Worm (Caenorhabditis elegans) whole organism, L3 larva: Measurements from ENCODE around the gene clec-5.

Experiments
- R02D3.7 ChIP-seq: fragments of 150-350 bp; optimal IDR thresholded peaks from 2 replicates; lab custom pipeline; 2014; ENCODE audit warnings: missing biosample characterization, missing genetic modification characterization
- ZK546.5 ChIP-seq: sonication (generic microtip); optimal IDR thresholded peaks from 2 replicates; lab custom pipeline; 2017; ENCODE audit warnings: missing biosample characterization, missing genetic modification characterization
- aly-2 ChIP-seq: fragments of 150-350 bp; optimal IDR thresholded peaks from 2 replicates; lab custom pipeline; 2014; ENCODE audit warnings: missing biosample characterization, missing genetic modification characterization
- ama-1 ChIP-seq: fragments of 150-350 bp; optimal IDR thresholded peaks from 2 replicates; lab custom pipeline; 2018
- ceh-28 ChIP-seq: fragments of 150-350 bp; optimal IDR thresholded peaks from 2 replicates; lab custom pipeline; 2014; ENCODE audit warnings: missing biosample characterization, missing genetic modification reagents, missing genetic modification characterization
- ceh-82 ChIP-seq: fragments of 150-350 bp; optimal IDR thresholded peaks from 2 replicates; lab custom pipeline; 2014; ENCODE audit warnings: missing biosample characterization, missing genetic modification characterization
- ceh-9 ChIP-seq: sonication (generic microtip); optimal IDR thresholded peaks from 2 replicates; lab custom pipeline; 2018; ENCODE audit warnings: missing biosample characterization, missing genetic modification characterization
- daf-12 ChIP-seq: fragments of 150-350 bp; optimal IDR thresholded peaks from 2 replicates; lab custom pipeline; 2014; ENCODE audit warnings: missing biosample characterization, missing genetic modification reagents, missing genetic modification characterization
- elt-1 ChIP-seq: fragments of 150-350 bp; optimal IDR thresholded peaks from 2 replicates; lab custom pipeline; 2014; ENCODE audit warnings: missing biosample characterization, missing genetic modification characterization
- elt-2 ChIP-seq: sonication (generic microtip); optimal IDR thresholded peaks from 2 replicates; lab custom pipeline; 2016; ENCODE audit warnings: missing genetic modification reagents, mild to moderate bottlenecking, missing genetic modification characterization, missing compliant biosample characterization
- elt-3 ChIP-seq, 3 experiments: fragments of 150-350 bp in 1 of 3; sonication (generic microtip) in 2 of 3; optimal IDR thresholded peaks; 2 replicates in 2 of 3; 4 replicates in 1 of 3; lab custom pipeline; 2014 to 2017; ENCODE audit warnings: missing biosample characterization in 3 of 3, missing genetic modification characterization in 3 of 3
- fkh-10 ChIP-seq: sonication (generic microtip); optimal IDR thresholded peaks from 2 replicates; lab custom pipeline; 2017; ENCODE audit warnings: missing biosample characterization, missing genetic modification reagents, missing genetic modification characterization
- fkh-2 ChIP-seq: fragments of 150-350 bp; optimal IDR thresholded peaks from 2 replicates; lab custom pipeline; 2014; ENCODE audit warnings: missing biosample characterization, missing genetic modification reagents, missing genetic modification characterization
- fos-1 ChIP-seq: fragments of 150-350 bp; optimal IDR thresholded peaks from 2 replicates; lab custom pipeline; 2014; ENCODE audit warnings: missing biosample characterization, missing genetic modification characterization
- hmg-11 ChIP-seq: sonication (generic microtip); optimal IDR thresholded peaks from 2 replicates; lab custom pipeline; 2016; ENCODE audit warnings: missing genetic modification characterization, missing compliant biosample characterization
- jun-1 ChIP-seq: fragments of 150-350 bp; optimal IDR thresholded peaks from 2 replicates; lab custom pipeline; 2014; ENCODE audit warnings: missing biosample characterization, missing genetic modification reagents, missing genetic modification characterization
- lin-15B ChIP-seq: fragments of 150-350 bp; optimal IDR thresholded peaks from 2 replicates; lab custom pipeline; 2014; ENCODE audit warnings: missing biosample characterization, missing genetic modification characterization
- lin-39 ChIP-seq: fragments of 150-350 bp; optimal IDR thresholded peaks from 2 replicates; lab custom pipeline; 2018; ENCODE audit warnings: missing biosample characterization, missing genetic modification reagents, missing genetic modification characterization
- lsy-12 ChIP-seq: sonication (generic microtip); optimal IDR thresholded peaks from 2 replicates; lab custom pipeline; 2016; ENCODE audit warnings: mild to moderate bottlenecking, missing genetic modification characterization, missing compliant biosample characterization
- mdl-1 ChIP-seq: fragments of 150-350 bp; optimal IDR thresholded peaks from 2 replicates; lab custom pipeline; 2014; ENCODE audit warnings: missing biosample characterization, missing genetic modification characterization
- mml-1 ChIP-seq: fragments of 150-350 bp; sonication (generic microtip); optimal IDR thresholded peaks from 3 replicates; lab custom pipeline; 2014; ENCODE audit warnings: missing biosample characterization, missing genetic modification characterization
- nfya-1 ChIP-seq: sonication (generic microtip); optimal IDR thresholded peaks from 2 replicates; lab custom pipeline; 2017; ENCODE audit warnings: missing genetic modification characterization, mild to moderate bottlenecking, missing compliant biosample characterization, antibody characterized with exemption, moderate library complexity; ENCODE audit not compliant: insufficient read depth
- nhr-11 ChIP-seq: fragments of 150-350 bp; optimal IDR thresholded peaks from 2 replicates; lab custom pipeline; 2014; ENCODE audit warnings: missing biosample characterization, missing genetic modification characterization
- nhr-12 ChIP-seq: fragments of 150-350 bp; optimal IDR thresholded peaks from 2 replicates; lab custom pipeline; 2014; ENCODE audit warnings: missing biosample characterization, missing genetic modification characterization
- nhr-23 ChIP-seq: fragments of 150-350 bp; optimal IDR thresholded peaks from 2 replicates; lab custom pipeline; 2014; ENCODE audit warnings: missing biosample characterization, missing genetic modification reagents, missing genetic modification characterization
- nhr-237 ChIP-seq: fragments of 150-350 bp; optimal IDR thresholded peaks from 2 replicates; lab custom pipeline; 2014; ENCODE audit warnings: missing biosample characterization, missing genetic modification characterization
- nhr-25 ChIP-seq: sonication (generic microtip); optimal IDR thresholded peaks from 2 replicates; lab custom pipeline; 2017; ENCODE audit warnings: missing biosample characterization, missing genetic modification characterization
- nhr-28 ChIP-seq: fragments of 150-350 bp; optimal IDR thresholded peaks from 2 replicates; lab custom pipeline; 2014; ENCODE audit warnings: missing biosample characterization, missing genetic modification characterization
- nhr-43 ChIP-seq: sonication (generic microtip); optimal IDR thresholded peaks from 2 replicates; lab custom pipeline; 2016; ENCODE audit warnings: mild to moderate bottlenecking, missing genetic modification characterization, missing compliant biosample characterization; ENCODE audit not compliant: poor library complexity, severe bottlenecking
- nhr-76 ChIP-seq: fragments of 150-350 bp; sonication (generic microtip); optimal IDR thresholded peaks from 5 replicates; lab custom pipeline; 2014; ENCODE audit warnings: missing biosample characterization, missing genetic modification characterization
- nhr-77 ChIP-seq: fragments of 150-350 bp; optimal IDR thresholded peaks from 2 replicates; lab custom pipeline; 2014; ENCODE audit warnings: missing biosample characterization, missing genetic modification characterization
- pha-4 ChIP-seq: fragments of 150-350 bp; optimal IDR thresholded peaks from 2 replicates; lab custom pipeline; 2014; ENCODE audit warnings: missing biosample characterization, missing genetic modification reagents, missing genetic modification characterization
- pqm-1 ChIP-seq: fragments of 150-350 bp; optimal IDR thresholded peaks from 2 replicates; lab custom pipeline; 2017; ENCODE audit warnings: missing biosample characterization, missing genetic modification characterization, inconsistent platforms
- sea-2 ChIP-seq: fragments of 150-350 bp; sonication (generic microtip); optimal IDR thresholded peaks from 4 replicates; lab custom pipeline; 2014; ENCODE audit warnings: missing biosample characterization, missing genetic modification reagents, missing genetic modification characterization
- skn-1 ChIP-seq: fragments of 150-350 bp; optimal IDR thresholded peaks from 2 replicates; lab custom pipeline; 2014; ENCODE audit warnings: missing biosample characterization, missing genetic modification characterization
- unc-62 ChIP-seq: fragments of 150-350 bp; sonication (generic microtip); optimal IDR thresholded peaks from 4 replicates; lab custom pipeline; 2014; ENCODE audit warnings: missing biosample characterization, missing genetic modification reagents, missing genetic modification characterization
- zag-1 ChIP-seq: fragments of 150-350 bp; optimal IDR thresholded peaks from 2 replicates; lab custom pipeline; 2014; ENCODE audit warnings: missing biosample characterization, missing genetic modification characterization
- ztf-11 ChIP-seq: fragments of 150-350 bp; optimal IDR thresholded peaks from 2 replicates; lab custom pipeline; 2014; ENCODE audit warnings: missing biosample characterization, missing genetic modification characterization
- ztf-4 ChIP-seq: fragments of 150-350 bp; optimal IDR thresholded peaks from 2 replicates; lab custom pipeline; 2014; ENCODE audit warnings: missing biosample characterization, missing genetic modification characterization

The clec-5 gene

DNA sequence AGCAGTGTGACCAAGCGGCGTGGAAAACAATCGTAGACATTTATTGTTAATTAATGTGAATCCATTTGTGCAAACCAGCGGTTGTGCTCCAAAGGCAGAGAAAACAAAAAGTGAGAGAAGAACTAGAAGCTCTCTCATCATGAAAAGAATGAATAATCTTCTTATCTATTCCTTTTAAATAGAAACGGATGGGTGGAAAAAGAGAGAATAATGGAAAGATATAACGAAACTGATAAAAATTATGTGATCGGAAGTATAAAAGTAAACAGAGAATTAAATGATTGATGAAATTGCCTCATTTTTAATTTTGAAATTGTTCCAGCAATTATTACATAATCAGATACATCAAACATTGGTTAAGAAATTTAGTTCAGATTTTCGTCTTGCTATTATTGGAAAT is at the start of gene clec-5:
Gene clec-5 (minus strand): TSS at position 178 of the 400 bp plus-strand sequence.
- peak; percentile 68 for TF ChIP-seq elt-2
- peak; percentile 17 for TF ChIP-seq jun-1 (tag; lab: Kevin White, UChicago)
- TF ChIP-seq ztf-4 (tag; lab: Kevin White, UChicago), result no peak
- TF ChIP-seq pqm-1 (tag; lab: Kevin White, UChicago), result peak; percentile 54
- TF ChIP-seq ceh-82 (tag; lab: Kevin White, UChicago), result no peak
- TF ChIP-seq pha-4, result peak; percentile 48

DNA sequence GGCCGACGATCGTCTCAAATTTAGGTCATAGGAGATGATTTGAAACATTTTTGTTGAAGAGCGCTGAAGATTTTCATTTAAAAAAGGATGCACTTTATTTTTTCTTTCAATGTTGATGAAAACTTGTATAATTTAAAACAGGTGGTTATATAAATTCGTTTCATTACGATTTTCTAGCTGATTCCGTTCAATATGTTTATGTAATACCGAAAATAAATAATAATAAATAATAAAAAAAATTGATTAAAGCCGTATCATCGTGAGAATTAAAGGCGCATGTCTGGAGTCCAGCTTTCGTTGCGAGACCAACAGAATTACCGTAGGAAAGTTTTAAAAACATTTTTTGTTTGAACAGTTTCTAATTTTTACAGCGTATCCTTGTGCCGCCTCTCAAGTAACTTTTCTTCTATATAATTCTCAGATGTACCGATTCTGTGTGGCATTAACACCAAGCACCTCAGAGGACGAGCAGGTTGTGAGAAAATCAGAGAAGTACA is 48.8 kb upstream of the clec-5 start, which contains the start of the genes C26E6.12 and eri-9:
Gene C26E6.12 (minus strand): TSS at position 51 of the 497 bp plus-strand sequence.
Gene eri-9 (plus strand): TSS at position 248 of the 497 bp plus-strand sequence.
- TF ChIP-seq nhr-12 (no peak), lin-39 (tag; lab: Kevin White, UChicago) (no peak), jun-1 (tag; lab: Kevin White, UChicago) (no peak), elt-3 (tag; optimal IDR thresholded peaks at IDR 0.05; lab: Kevin White, UChicago) (no peak), sea-2 (GFP tag; lab: Kevin White, UChicago) (no peak), unc-62 (no peak), nhr-76 (tag; lab: Kevin White, UChicago) (no peak), ama-1 (lab: Kevin White, UChicago) (no peak), elt-1 (tag; lab: Kevin White, UChicago) (no peak), pqm-1 (tag; lab: Kevin White, UChicago) (no peak), ztf-11 (tag; lab: Kevin White, UChicago) (no peak), ceh-9 (no peak), R02D3.7 (tag; lab: Kevin White, UChicago) (no peak), ZK546.5 (tag; lab: Kevin White, UChicago) (no peak), nfya-1 (tag; lab: Kevin White, UChicago) (no peak), nhr-77 (no peak), mml-1 (tag; lab: Kevin White, UChicago) (no peak), lsy-12 (tag; lab: Kevin White, UChicago) (no peak), fkh-10 (GFP tag; lab: Kevin White, UChicago) (no peak), nhr-28 (tag; lab: Kevin White, UChicago) (no peak)

- no peak for TF ChIP-seq fkh-2
- TF ChIP-seq jun-1 (tag; lab: Kevin White, UChicago), result peak; percentile 16
- peak; percentile 32 for TF ChIP-seq lsy-12 (tag; lab: Kevin White, UChicago)
- peak; percentile 72 for TF ChIP-seq nfya-1 (tag; lab: Kevin White, UChicago)
- TF ChIP-seq elt-2, result peak; percentile 30
- TF ChIP-seq hmg-11 (tag; lab: Kevin White, UChicago), result peak; percentile 55
- TF ChIP-seq lin-15B (tag; lab: Kevin White, UChicago), result peak; percentile 85
- no peak for TF ChIP-seq elt-3 (tag; optimal IDR thresholded peaks at IDR 0.05; lab: Kevin White, UChicago)
- no peak for TF ChIP-seq ZK546.5 (tag; lab: Kevin White, UChicago)
- TF ChIP-seq pha-4, result peak; percentile 61
- TF ChIP-seq nhr-237 (tag; lab: Kevin White, UChicago), result no peak
- TF ChIP-seq aly-2 (tag; lab: Kevin White, UChicago), result no peak
- TF ChIP-seq R02D3.7 (tag; lab: Kevin White, UChicago), result peak; percentile 44
- peak; percentile 3 for TF ChIP-seq ceh-28 (tag; lab: Kevin White, UChicago)
- TF ChIP-seq ztf-11 (tag; lab: Kevin White, UChicago), result no peak
- peak; percentile 88 for TF ChIP-seq nhr-23 (tag; lab: Kevin White, UChicago)
- peak; percentile 89 for TF ChIP-seq nhr-43 (tag; lab: Kevin White, UChicago)
- TF ChIP-seq nhr-25 (tag; lab: Kevin White, UChicago), result peak; percentile 60
Measured at ce11 chrIII:4930154-4930679, 46.8 kb upstream of the clec-5 start, which contains the start of gene set-2. Gene set-2, minus strand, starts transcription at chrIII:4930204.

DNA sequence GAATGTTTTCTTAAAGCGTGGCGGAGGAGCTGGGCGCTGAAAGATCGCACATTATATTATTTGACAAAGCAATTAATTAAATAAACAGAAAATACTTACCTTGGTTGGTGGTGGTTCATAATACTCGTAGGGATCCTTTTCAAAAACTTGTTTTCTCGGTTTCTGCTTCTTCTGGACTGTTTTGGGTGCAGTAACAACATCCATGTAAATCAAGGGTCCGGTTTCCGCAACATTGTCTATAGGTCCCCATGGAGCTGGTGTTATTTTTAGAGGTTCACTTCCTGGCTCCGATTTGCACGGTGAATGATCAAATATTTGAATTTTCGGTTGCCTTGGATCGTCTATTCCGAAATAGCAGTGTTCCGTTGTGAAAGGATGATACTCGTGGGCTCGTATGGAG is 40.7 kb upstream of the clec-5 start:
- TF ChIP-seq daf-12, result no peak
- no peak for TF ChIP-seq fos-1
- TF ChIP-seq zag-1, result no peak
- no peak for TF ChIP-seq skn-1 (tag; lab: Kevin White, UChicago)
- no peak for TF ChIP-seq nhr-12
- no peak for TF ChIP-seq nhr-11
- no peak for TF ChIP-seq R02D3.7 (tag; lab: Kevin White, UChicago)
- no peak for TF ChIP-seq ceh-9
- TF ChIP-seq ztf-11 (tag; lab: Kevin White, UChicago), result no peak
- no peak for TF ChIP-seq fkh-10 (GFP tag; lab: Kevin White, UChicago)
- TF ChIP-seq lin-39 (tag; lab: Kevin White, UChicago), result no peak
- TF ChIP-seq mdl-1, result no peak
- TF ChIP-seq nhr-76 (tag; lab: Kevin White, UChicago), result no peak
- TF ChIP-seq sea-2 (GFP tag; lab: Kevin White, UChicago), result no peak
- no peak for TF ChIP-seq pqm-1 (tag; lab: Kevin White, UChicago)
- TF ChIP-seq nhr-28 (tag; lab: Kevin White, UChicago), result no peak
- TF ChIP-seq elt-2, result no peak
- TF ChIP-seq jun-1 (tag; lab: Kevin White, UChicago), result no peak
- TF ChIP-seq, all 47 proteins: peak for 0
